Worm (Caenorhabditis elegans): ENCODE data around the gene hot-8.

- no peak for TF ChIP-seq him-1 (tag; optimal IDR thresholded peaks at IDR 0.05)
- no peak for TF ChIP-seq W03F9.2 (tag; optimal IDR thresholded peaks at IDR 0.05)
Measured at ce11 chrX:1223841-1224240, 43.8 kb downstream of the hot-8 start.

All from whole organism, L4/young adult.